Worm (Caenorhabditis elegans) whole organism, mixed stage, embryonic: ENCODE results near the gene C54E10.10.

ENCODE experiments used
- M03D4.4 ChIP-seq: sonication (generic microtip); optimal IDR thresholded peaks from 2 replicates; lab custom pipeline; 2017; ENCODE audit warnings: mild to moderate bottlenecking, missing genetic modification characterization, missing compliant biosample characterization
- blmp-1 ChIP-seq: fragments of 150-350 bp; optimal IDR thresholded peaks from 2 replicates; lab custom pipeline; 2014; ENCODE audit warnings: missing biosample characterization, missing genetic modification characterization
- ceh-39 ChIP-seq: fragments of 150-350 bp; optimal IDR thresholded peaks from 2 replicates; lab custom pipeline; 2014; ENCODE audit warnings: missing biosample characterization, missing genetic modification characterization
- ceh-43 ChIP-seq: fragments of 200-800 bp; sonication (Bioruptor generic); optimal IDR thresholded peaks from 2 replicates; lab custom pipeline; 2018; ENCODE audit warnings: mild to moderate bottlenecking, missing genetic modification characterization, moderate library complexity, missing compliant biosample characterization
- ceh-83 ChIP-seq: fragments of 200-800 bp; sonication (Bioruptor generic); optimal IDR thresholded peaks from 2 replicates; lab custom pipeline; 2018; ENCODE audit warnings: mild to moderate bottlenecking, missing genetic modification characterization, missing compliant biosample characterization
- ces-1 ChIP-seq: fragments of 150-350 bp; optimal IDR thresholded peaks from 2 replicates; lab custom pipeline; 2014; ENCODE audit warnings: missing biosample characterization, missing genetic modification reagents, missing genetic modification characterization
- cnd-1 ChIP-seq: fragments of 200-800 bp; sonication (Bioruptor generic); optimal IDR thresholded peaks from 2 replicates; lab custom pipeline; 2018; ENCODE audit warnings: mild to moderate bottlenecking, missing genetic modification characterization, missing compliant biosample characterization
- drap-1 ChIP-seq: fragments of 200-800 bp; sonication (Bioruptor generic); optimal IDR thresholded peaks from 3 replicates; lab custom pipeline; 2018; ENCODE audit warnings: mild to moderate bottlenecking, missing genetic modification characterization, missing compliant biosample characterization
- elt-3 ChIP-seq: fragments of 150-350 bp; optimal IDR thresholded peaks from 2 replicates; lab custom pipeline; 2014; ENCODE audit warnings: missing biosample characterization, missing genetic modification characterization
- flh-1 ChIP-seq: fragments of 200-800 bp; sonication (Bioruptor generic); optimal IDR thresholded peaks from 2 replicates; lab custom pipeline; 2018; ENCODE audit warnings: mild to moderate bottlenecking, missing genetic modification characterization, moderate library complexity, missing compliant biosample characterization
- lin-32 ChIP-seq: fragments of 200-800 bp; sonication (Bioruptor generic); optimal IDR thresholded peaks from 2 replicates; lab custom pipeline; 2018; ENCODE audit warnings: mild to moderate bottlenecking, missing genetic modification characterization, missing compliant biosample characterization
- lsy-2 ChIP-seq: fragments of 150-350 bp; optimal IDR thresholded peaks from 2 replicates; lab custom pipeline; 2014; ENCODE audit warnings: missing biosample characterization, missing genetic modification characterization
- mep-1 ChIP-seq: fragments of 150-350 bp; optimal IDR thresholded peaks from 2 replicates; lab custom pipeline; 2017; ENCODE audit warnings: missing biosample characterization, missing genetic modification reagents, missing genetic modification characterization, inconsistent platforms
- nhr-12 ChIP-seq: fragments of 150-350 bp; optimal IDR thresholded peaks from 2 replicates; lab custom pipeline; 2014; ENCODE audit warnings: missing biosample characterization, missing genetic modification characterization
- nhr-2 ChIP-seq: fragments of 150-350 bp; optimal IDR thresholded peaks from 2 replicates; lab custom pipeline; 2014; ENCODE audit warnings: missing biosample characterization, missing genetic modification characterization
- nhr-237 ChIP-seq: fragments of 150-350 bp; optimal IDR thresholded peaks from 2 replicates; lab custom pipeline; 2014; ENCODE audit warnings: missing biosample characterization, missing genetic modification characterization
- nhr-28 ChIP-seq: fragments of 150-350 bp; optimal IDR thresholded peaks from 2 replicates; lab custom pipeline; 2014; ENCODE audit warnings: missing biosample characterization, missing genetic modification characterization
- nhr-76 ChIP-seq: sonication (generic microtip); optimal IDR thresholded peaks from 2 replicates; lab custom pipeline; 2017; ENCODE audit warnings: missing biosample characterization, missing genetic modification characterization
- pha-4 ChIP-seq: fragments of 150-350 bp; optimal IDR thresholded peaks from 2 replicates; lab custom pipeline; 2018; ENCODE audit warnings: missing biosample characterization, missing genetic modification reagents, missing genetic modification characterization
- sem-2 ChIP-seq: fragments of 200-800 bp; sonication (Bioruptor generic); optimal IDR thresholded peaks from 2 replicates; lab custom pipeline; 2018; ENCODE audit warnings: mild to moderate bottlenecking, missing genetic modification characterization, missing compliant biosample characterization
- snpc-4 ChIP-seq: fragments of 150-350 bp; optimal IDR thresholded peaks from 2 replicates; lab custom pipeline; 2014; ENCODE audit warnings: missing biosample characterization, missing genetic modification characterization
- sptf-1 ChIP-seq: sonication (generic microtip); optimal IDR thresholded peaks from 2 replicates; lab custom pipeline; 2017; ENCODE audit warnings: mild to moderate bottlenecking, missing genetic modification characterization, moderate library complexity, missing compliant biosample characterization
- tbx-8 ChIP-seq: fragments of 200-800 bp; sonication (Bioruptor generic); optimal IDR thresholded peaks from 2 replicates; lab custom pipeline; 2018; ENCODE audit warnings: mild to moderate bottlenecking, missing genetic modification characterization, moderate library complexity, missing compliant biosample characterization
- unc-120 ChIP-seq: sonication (generic microtip); optimal IDR thresholded peaks from 2 replicates; lab custom pipeline; 2017; ENCODE audit warnings: missing genetic modification characterization, missing compliant biosample characterization; ENCODE audit not compliant: poor library complexity, severe bottlenecking
- unc-39 ChIP-seq: fragments of 150-350 bp; optimal IDR thresholded peaks from 2 replicates; lab custom pipeline; 2014; ENCODE audit warnings: missing biosample characterization, missing genetic modification characterization
- unc-62 ChIP-seq: fragments of 150-350 bp; optimal IDR thresholded peaks from 2 replicates; lab custom pipeline; 2014; ENCODE audit warnings: missing biosample characterization, missing genetic modification reagents, missing genetic modification characterization
- zip-8 ChIP-seq: fragments of 150-350 bp; optimal IDR thresholded peaks from 2 replicates; lab custom pipeline; 2014; ENCODE audit warnings: missing biosample characterization, missing genetic modification characterization
- ztf-11 ChIP-seq: fragments of 150-350 bp; optimal IDR thresholded peaks from 2 replicates; lab custom pipeline; 2014; ENCODE audit warnings: missing biosample characterization, missing genetic modification characterization

Gene C54E10.10

DNA sequence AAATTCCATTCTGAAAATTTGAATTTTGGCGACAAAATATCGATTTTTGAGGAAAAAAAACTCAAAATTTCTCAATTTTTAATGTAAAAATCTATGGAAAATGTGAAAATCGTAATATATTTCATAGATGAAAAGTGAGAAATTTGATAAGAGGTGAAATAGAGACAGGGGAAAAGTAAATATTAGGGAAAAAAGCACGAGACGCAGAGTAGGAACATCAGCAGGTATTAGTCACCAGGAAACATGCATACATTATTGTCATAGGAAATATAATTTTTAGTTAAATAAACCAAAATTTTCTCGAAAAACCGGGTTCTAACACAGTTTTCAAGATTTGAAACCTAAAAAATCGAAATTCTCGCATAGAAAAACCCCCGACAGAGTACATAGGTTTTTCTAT, 2.3 kb downstream of the C54E10.10 start, which contains the start of gene nhr-170:
nhr-170 (minus strand) TSS at position 16 of the 400 bp plus-strand sequence.
- no peak for TF ChIP-seq sptf-1 (tag; lab: Kevin White, UChicago)
- no peak for TF ChIP-seq snpc-4 (tag; lab: Kevin White, UChicago)
- no peak for TF ChIP-seq zip-8 (tag; lab: Kevin White, UChicago)
- TF ChIP-seq unc-62 (GFP tag; lab: Kevin White, UChicago) = no peak
- TF ChIP-seq ces-1 (GFP tag; lab: Kevin White, UChicago) = no peak
- no peak for TF ChIP-seq nhr-2
- TF ChIP-seq ceh-43 = no peak
- TF ChIP-seq nhr-237 (tag; lab: Kevin White, UChicago) = no peak

DNA sequence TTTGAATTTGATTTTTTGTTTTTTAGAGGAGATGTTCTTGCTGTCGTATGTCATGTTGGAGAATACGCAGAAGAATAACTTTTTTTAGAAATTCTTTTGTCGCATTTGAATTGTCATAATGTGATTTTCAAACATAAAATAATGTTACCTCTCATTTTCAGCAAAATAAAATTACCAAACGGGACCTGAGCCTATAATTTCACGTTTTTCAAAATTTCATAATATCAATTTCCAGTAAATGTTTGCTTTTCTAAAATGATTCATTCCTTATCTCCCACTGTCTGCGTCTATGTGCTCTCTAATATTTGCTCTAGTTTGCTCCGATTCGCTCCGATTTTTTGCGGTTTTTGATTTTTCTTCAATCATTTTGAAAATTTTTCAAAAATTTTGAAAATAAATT, 12.5 kb downstream of the C54E10.10 start, which contains the start of gene nhr-231:
nhr-231 (plus strand) TSS at position 301 of the 400 bp plus-strand sequence.
- TF ChIP-seq nhr-237 (tag; lab: Kevin White, UChicago) (no peak), unc-120 (tag; lab: Kevin White, UChicago) (no peak), sem-2 (GFP tag; lab: Kevin White, UChicago) (no peak), flh-1 (no peak), nhr-76 (tag; lab: Kevin White, UChicago) (no peak), nhr-28 (tag; lab: Kevin White, UChicago) (no peak), snpc-4 (tag; lab: Kevin White, UChicago) (no peak), unc-62 (GFP tag; lab: Kevin White, UChicago) (no peak), lin-32 (GFP tag; lab: Kevin White, UChicago) (no peak), ceh-43 (no peak), M03D4.4 (no peak), elt-3 (no peak), nhr-12 (tag; lab: Kevin White, UChicago) (no peak), lsy-2 (tag; lab: Kevin White, UChicago) (no peak), cnd-1 (no peak)
- TF ChIP-seq, all 35 proteins: peak for 0

DNA sequence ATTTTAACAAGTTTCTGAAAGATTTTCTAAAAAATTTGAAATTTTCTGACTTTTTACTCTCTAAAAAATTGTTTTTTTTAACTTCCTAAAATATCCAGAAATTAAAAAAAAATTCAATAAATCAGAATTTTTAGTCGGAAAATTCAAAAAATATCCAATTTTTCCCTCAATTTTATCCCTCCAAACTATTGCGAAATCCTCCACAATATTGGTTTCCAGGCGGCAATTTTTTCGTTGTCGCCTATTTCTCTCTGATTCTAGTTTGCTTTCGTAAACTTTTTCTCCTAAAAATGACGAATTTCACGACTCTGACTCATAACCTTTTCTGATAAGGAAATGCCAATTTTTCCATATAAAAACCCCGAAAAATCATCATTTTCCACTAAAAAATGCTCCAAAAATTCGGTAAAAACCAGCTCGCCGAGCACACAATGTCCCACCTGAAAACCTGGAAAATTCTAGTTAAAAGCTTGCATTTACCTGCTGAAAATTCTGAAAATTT, 15.7 kb downstream of the C54E10.10 start, which contains the start of gene Y17D7B.2:
Y17D7B.2 (plus strand) TSS at position 323 of the 502 bp plus-strand sequence.
- no peak for TF ChIP-seq elt-3
- no peak for TF ChIP-seq pha-4 (tag; lab: Kevin White, UChicago)

DNA sequence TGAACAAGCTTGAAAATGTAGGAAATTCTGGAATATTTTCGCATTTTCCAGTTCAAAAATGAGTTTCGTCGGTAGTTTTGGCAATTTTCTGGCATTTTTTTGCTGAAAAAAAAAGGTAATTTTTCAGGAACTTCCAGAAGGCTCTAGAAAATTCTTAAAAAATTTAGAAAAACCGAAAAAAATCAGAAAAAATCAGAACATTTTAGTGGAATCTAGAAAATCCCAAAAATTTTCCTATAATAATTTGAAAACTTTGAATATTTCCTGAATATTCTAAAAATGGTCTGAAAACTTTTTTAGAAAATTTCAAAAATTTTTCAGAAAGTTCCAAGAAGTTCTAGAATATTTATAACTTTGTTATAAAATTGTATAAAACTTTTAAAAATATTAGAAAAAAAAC, 16.5 kb downstream of the C54E10.10 start, which contains the start of gene Y17D7B.3:
Y17D7B.3 (minus strand) TSS at position 101 of the 400 bp plus-strand sequence.
- TF ChIP-seq drap-1 (GFP tag; lab: Kevin White, UChicago) (no peak), unc-120 (tag; lab: Kevin White, UChicago) (no peak), elt-3 (no peak), sptf-1 (tag; lab: Kevin White, UChicago) (no peak), ceh-83 (GFP tag; lab: Kevin White, UChicago) (no peak), blmp-1 (no peak), nhr-76 (tag; lab: Kevin White, UChicago) (no peak), snpc-4 (tag; lab: Kevin White, UChicago) (no peak), nhr-28 (tag; lab: Kevin White, UChicago) (no peak), pha-4 (tag; lab: Kevin White, UChicago) (no peak), nhr-12 (tag; lab: Kevin White, UChicago) (no peak), ztf-11 (tag; lab: Kevin White, UChicago) (no peak), mep-1 (no peak), lsy-2 (tag; lab: Kevin White, UChicago) (no peak), lin-32 (GFP tag; lab: Kevin White, UChicago) (no peak), unc-62 (GFP tag; lab: Kevin White, UChicago) (no peak)

DNA sequence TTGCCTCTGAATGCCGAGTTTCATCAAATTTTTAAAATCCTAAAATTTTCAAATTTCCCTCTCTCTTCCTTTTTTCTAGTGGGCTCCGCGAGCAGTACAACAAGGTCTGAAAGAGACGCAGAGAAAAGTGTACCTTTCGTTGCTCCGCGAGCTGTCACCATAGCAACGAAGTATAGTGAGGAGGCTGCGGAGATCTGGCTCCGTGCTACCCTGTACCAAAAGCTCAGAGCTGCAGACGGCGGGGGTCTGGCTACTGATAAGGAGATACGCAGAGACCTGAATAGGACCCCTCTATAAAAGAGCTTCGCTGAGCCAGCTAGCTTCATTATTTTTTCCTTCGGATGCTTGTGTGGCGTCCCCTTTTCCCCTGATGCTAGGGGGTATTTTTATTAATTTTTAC, 19.7 kb downstream of the C54E10.10 start, which contains the start of gene Y17D7B.10:
Y17D7B.10 (plus strand) TSS at position 243 of the 400 bp plus-strand sequence.
- TF ChIP-seq unc-39 (tag; lab: Kevin White, UChicago) (no peak), nhr-12 (tag; lab: Kevin White, UChicago) (no peak), blmp-1 (no peak), ceh-43 (no peak), ceh-39 (tag; lab: Kevin White, UChicago) (no peak), nhr-28 (tag; lab: Kevin White, UChicago) (no peak), sem-2 (GFP tag; lab: Kevin White, UChicago) (no peak), zip-8 (tag; lab: Kevin White, UChicago) (no peak), tbx-8 (GFP tag; lab: Kevin White, UChicago) (no peak), pha-4 (tag; lab: Kevin White, UChicago) (no peak)
